Worm (Caenorhabditis elegans): ENCODE data around the gene mex-5.

mex-5 gene

DNA sequence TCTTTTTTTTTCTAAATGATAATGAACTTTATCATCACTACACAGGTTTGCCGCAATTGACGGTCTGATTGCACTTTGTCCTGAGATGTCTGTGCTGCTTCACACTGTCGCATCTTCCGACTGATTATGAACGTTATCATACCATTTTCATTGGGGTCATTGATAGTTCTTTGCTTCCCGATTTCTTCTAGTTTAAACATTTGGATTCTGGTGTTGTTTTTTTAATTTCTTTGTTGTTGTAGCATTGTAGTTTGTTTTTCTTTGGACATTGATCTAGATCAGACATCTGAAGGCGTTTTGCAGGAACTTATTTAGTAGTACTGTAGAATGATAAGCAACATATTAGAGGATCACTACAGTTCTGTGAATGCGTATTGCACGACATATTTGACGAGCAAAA is 34.8 kb upstream of the mex-5 start:
- no peak for TF ChIP-seq unc-130 (GFP tag; optimal IDR thresholded peaks at IDR 0.05)
- TF ChIP-seq attf-6 (GFP tag; IDR thresholded peaks at IDR 0.05) = no peak
- TF ChIP-seq ceh-40 (GFP tag; IDR thresholded peaks at IDR 0.05) = no peak
- TF ChIP-seq Y53G8AR.9 (GFP tag; conservative IDR thresholded peaks at IDR 0.05) = peak; percentile 91
- TF ChIP-seq mxl-1 (tag; optimal IDR thresholded peaks at IDR 0.05) = no peak
- TF ChIP-seq hmg-1.2 (GFP tag; IDR thresholded peaks at IDR 0.05) = peak; percentile 10; the same call in 1 of the 2 replicates
- peak; percentile 34; the same call in 1 of the 2 replicates for TF ChIP-seq ekl-4 (GFP tag; IDR thresholded peaks at IDR 0.05)
- TF ChIP-seq hlh-12 (tag; optimal IDR thresholded peaks at IDR 0.05) = no peak
- no peak for TF ChIP-seq aptf-2 (GFP tag; conservative IDR thresholded peaks at IDR 0.05)
- no peak for TF ChIP-seq mes-4 (tag; optimal IDR thresholded peaks at IDR 0.05)
- TF ChIP-seq ztf-26 (tag; optimal IDR thresholded peaks at IDR 0.05) = peak; percentile 16
- no peak for TF ChIP-seq F10E7.11 (tag; optimal IDR thresholded peaks at IDR 0.05)
- no peak for TF ChIP-seq attf-3 (GFP tag; conservative IDR thresholded peaks at IDR 0.05)
- TF ChIP-seq pha-4 (tag; optimal IDR thresholded peaks at IDR 0.05) = no peak
- TF ChIP-seq sea-2 (GFP tag; IDR thresholded peaks at IDR 0.05) = no peak
- no peak for TF ChIP-seq B0019.2 (GFP tag; conservative IDR thresholded peaks at IDR 0.05)
- peak; percentile 76 for TF ChIP-seq chd-7 (tag; optimal IDR thresholded peaks at IDR 0.05)
- TF ChIP-seq F22D6.2 (tag; optimal IDR thresholded peaks at IDR 0.05) = no peak
- TF ChIP-seq nfyb-1 (GFP tag; IDR thresholded peaks at IDR 0.05) = peak; percentile 82
- TF ChIP-seq B0261.1 (tag; optimal IDR thresholded peaks at IDR 0.05) = no peak
- peak; percentile 63 for TF ChIP-seq madf-10 (tag; optimal IDR thresholded peaks at IDR 0.05)
- TF ChIP-seq lin-26 (GFP tag; IDR thresholded peaks at IDR 0.05) = peak; percentile 65; the same call in 1 of the 2 replicates
- TF ChIP-seq F55B11.4 (tag; optimal IDR thresholded peaks at IDR 0.05; ENCODE audit: borderline replicate concordance, insufficient read depth) = no peak
- no peak for TF ChIP-seq C17E4.6 (GFP tag; IDR thresholded peaks at IDR 0.05)
- no peak for TF ChIP-seq somi-1 (GFP tag; optimal IDR thresholded peaks at IDR 0.05)
- no peak for TF ChIP-seq rpc-1 (optimal IDR thresholded peaks at IDR 0.05)
- TF ChIP-seq rpc-1 (tag; optimal IDR thresholded peaks at IDR 0.05) = no peak
- peak; percentile 25 for TF ChIP-seq attf-5 (GFP tag; optimal IDR thresholded peaks at IDR 0.05)
- no peak for TF ChIP-seq zim-3 (tag; optimal IDR thresholded peaks at IDR 0.05)
- no peak for TF ChIP-seq rcor-1 (GFP tag; IDR thresholded peaks at IDR 0.05)
- peak; percentile 70 for TF ChIP-seq pbrm-1 (GFP tag; IDR thresholded peaks at IDR 0.05)
- peak; percentile 3 for TF ChIP-seq snpc-1.3 (tag; optimal IDR thresholded peaks at IDR 0.05; ENCODE audit: insufficient read depth)
- peak; percentile 30 for TF ChIP-seq ztf-3 (GFP tag; optimal IDR thresholded peaks at IDR 0.05)
- TF ChIP-seq tbp1 (GFP tag; optimal IDR thresholded peaks at IDR 0.05) = peak; percentile 64
- no peak for TF ChIP-seq bed-1 (GFP tag; IDR thresholded peaks at IDR 0.05)
- TF ChIP-seq cebp-2 (GFP tag; IDR thresholded peaks at IDR 0.05) = peak; percentile 90; the same call in 1 of the 2 replicates
- TF ChIP-seq nhr-90 (tag; optimal IDR thresholded peaks at IDR 0.05) = peak; percentile 51
- peak; percentile 34 for TF ChIP-seq F52B5.7 (tag; optimal IDR thresholded peaks at IDR 0.05)
- TF ChIP-seq F39B2.1 (GFP tag; IDR thresholded peaks at IDR 0.05) = no peak
- TF ChIP-seq dpl-1 (GFP tag; optimal IDR thresholded peaks at IDR 0.05) = no peak
- TF ChIP-seq him-1 (tag; optimal IDR thresholded peaks at IDR 0.05) = peak; percentile 17
- peak; percentile 46 for TF ChIP-seq ztf-22 (GFP tag; optimal IDR thresholded peaks at IDR 0.05)
- peak; percentile 80 for TF ChIP-seq B0336.3 (GFP tag; IDR thresholded peaks at IDR 0.05)
- TF ChIP-seq egl-44 (GFP tag; IDR thresholded peaks at IDR 0.05) = 0 out of 2 replicates have a peak, but pooled peaks have one; percentile 49
- peak; percentile 74 for TF ChIP-seq tbx-9 (tag; optimal IDR thresholded peaks at IDR 0.05; ENCODE audit: borderline replicate concordance)
- TF ChIP-seq T26A5.8 (tag; optimal IDR thresholded peaks at IDR 0.05) = no peak
- TF ChIP-seq sptf-2 (GFP tag; optimal IDR thresholded peaks at IDR 0.05) = no peak
- no peak for TF ChIP-seq ceh-27 (GFP tag; optimal IDR thresholded peaks at IDR 0.05)
- TF ChIP-seq ceh-79 (tag; optimal IDR thresholded peaks at IDR 0.05) = no peak
- TF ChIP-seq lin-40 (tag; optimal IDR thresholded peaks at IDR 0.05) = peak; percentile 71
